Comparison of ENCODE assay signal across 1 fruit fly cellular context in genomic region chr3L:3058970-3059883, dm6.
TF ChIP-seq lines count a peak whose summit lies in the region.

No protein-coding gene starts in this region.

TF ChIP-seq in whole organism, embryonic, 481 proteins besides CTCF, POLR2A, EP300 and RAD21 (continued from another document):
- TF ChIP-seq CG15011 (GFP tag; optimal IDR thresholded peaks at IDR 0.05; lab: Kevin White, UChicago) (no peak), CG1603 (tag; optimal IDR thresholded peaks at IDR 0.05; lab: Kevin White, UChicago) (peak; percentile 1), abd-A (tag; optimal IDR thresholded peaks at IDR 0.05; lab: Kevin White, UChicago) (no peak), jumu (GFP tag; optimal IDR thresholded peaks at IDR 0.05; lab: Kevin White, UChicago) (no peak), CG2202 (tag; optimal IDR thresholded peaks at IDR 0.05; lab: Kevin White, UChicago) (no peak), CG3163 (GFP tag; optimal IDR thresholded peaks at IDR 0.05; lab: Kevin White, UChicago) (no peak), sima (GFP tag; optimal IDR thresholded peaks at IDR 0.05; lab: Kevin White, UChicago) (no peak), bsh (GFP tag; optimal IDR thresholded peaks at IDR 0.05; lab: Kevin White, UChicago) (peak in 1 of 2 experiments; percentile 49), CG2875 (GFP tag; optimal IDR thresholded peaks at IDR 0.05; lab: Kevin White, UChicago) (peak; percentile 19), croc (GFP tag; conservative IDR thresholded peaks at IDR 0.05; lab: Robert Waterston, UW) (no peak; the same call in 2 of the 3 replicates), tgo (GFP tag; IDR thresholded peaks at IDR 0.05; lab: Robert Waterston, UW) (no peak), CG11093 (GFP tag; IDR thresholded peaks at IDR 0.05; lab: Robert Waterston, UW) (no peak), Hr78 (GFP tag; optimal IDR thresholded peaks at IDR 0.05; lab: Kevin White, UChicago) (no peak), nmo (GFP tag; optimal IDR thresholded peaks at IDR 0.05; lab: Kevin White, UChicago) (peak; percentile 56), sens-2 (GFP tag; IDR thresholded peaks at IDR 0.05; lab: Robert Waterston, UW) (no peak), CG18476 (GFP tag; optimal IDR thresholded peaks at IDR 0.05; lab: Kevin White, UChicago) (no peak), Dad (GFP tag; optimal IDR thresholded peaks at IDR 0.05; lab: Kevin White, UChicago) (no peak), CG4282 (GFP tag; optimal IDR thresholded peaks at IDR 0.05; lab: Kevin White, UChicago) (no peak), CG9797 (GFP tag; optimal IDR thresholded peaks at IDR 0.05; lab: Kevin White, UChicago) (no peak), CG4424 (GFP tag; optimal IDR thresholded peaks at IDR 0.05; lab: Kevin White, UChicago) (peak; percentile 16), schlank (tag; optimal IDR thresholded peaks at IDR 0.05; lab: Kevin White, UChicago) (no peak), CG4730 (GFP tag; IDR thresholded peaks at IDR 0.05; lab: Robert Waterston, UW) (no peak), CG12155 (GFP tag; optimal IDR thresholded peaks at IDR 0.05; lab: Kevin White, UChicago) (no peak), Nf-YA (GFP tag; IDR thresholded peaks at IDR 0.05; lab: Robert Waterston, UW) (no peak), Blimp-1 (GFP tag; optimal IDR thresholded peaks at IDR 0.05; lab: Kevin White, UChicago) (peak; percentile 37), CG7556 (GFP tag; optimal IDR thresholded peaks at IDR 0.05; lab: Kevin White, UChicago) (peak; percentile 49), CG1792 (GFP tag; optimal IDR thresholded peaks at IDR 0.05; lab: Kevin White, UChicago) (no peak), CG12391 (tag; optimal IDR thresholded peaks at IDR 0.05; lab: Kevin White, UChicago) (peak; percentile 36), z (GFP tag; IDR thresholded peaks at IDR 0.05; lab: Robert Waterston, UW) (0 out of 3 replicates have a peak, but pooled peaks have one; percentile 8), eve (GFP tag; optimal IDR thresholded peaks at IDR 0.05; lab: Kevin White, UChicago) (no peak), fd3F (GFP tag; optimal IDR thresholded peaks at IDR 0.05; lab: Kevin White, UChicago) (no peak), kah (GFP tag; optimal IDR thresholded peaks at IDR 0.05; lab: Kevin White, UChicago) (peak; percentile 36), MTF-1 (GFP tag; optimal IDR thresholded peaks at IDR 0.05; lab: Kevin White, UChicago; ENCODE audit: borderline replicate concordance) (no peak), Hey (tag; optimal IDR thresholded peaks at IDR 0.05; lab: Kevin White, UChicago) (no peak), CG15601 (tag; optimal IDR thresholded peaks at IDR 0.05; lab: Kevin White, UChicago) (peak; percentile 11), br (optimal IDR thresholded peaks at IDR 0.05; lab: Kevin White, UChicago) (no peak), Asciz (GFP tag; optimal IDR thresholded peaks at IDR 0.05; lab: Kevin White, UChicago) (peak; percentile 25), CG14860 (GFP tag; IDR thresholded peaks at IDR 0.05; lab: Robert Waterston, UW; ENCODE audit: partially characterized antibody) (no peak), ac (GFP tag; optimal IDR thresholded peaks at IDR 0.05; lab: Kevin White, UChicago) (no peak), CHES-1-like (GFP tag; optimal IDR thresholded peaks at IDR 0.05; lab: Kevin White, UChicago) (no peak), Antp (GFP tag; optimal IDR thresholded peaks at IDR 0.05; lab: Kevin White, UChicago) (no peak), Ada2b (GFP tag; IDR thresholded peaks at IDR 0.05; lab: Robert Waterston, UW) (no peak), salm (tag; optimal IDR thresholded peaks at IDR 0.05; lab: Kevin White, UChicago) (no peak), Fer1 (GFP tag; optimal IDR thresholded peaks at IDR 0.05; lab: Kevin White, UChicago) (no peak), zf30C (GFP tag; optimal IDR thresholded peaks at IDR 0.05; lab: Kevin White, UChicago) (peak; percentile 87), gcm2 (GFP tag; optimal IDR thresholded peaks at IDR 0.05; lab: Kevin White, UChicago) (no peak), CG2889 (GFP tag; IDR thresholded peaks at IDR 0.05; lab: Robert Waterston, UW) (no peak), tin (GFP tag; optimal IDR thresholded peaks at IDR 0.05; lab: Kevin White, UChicago) (no peak), CG11504 (tag; optimal IDR thresholded peaks at IDR 0.05; lab: Kevin White, UChicago) (peak; percentile 42), seq (GFP tag; IDR thresholded peaks at IDR 0.05; lab: Robert Waterston, UW) (no peak), HmgZ (tag; optimal IDR thresholded peaks at IDR 0.05; lab: Kevin White, UChicago) (no peak), ken (GFP tag; IDR thresholded peaks at IDR 0.05; lab: Robert Waterston, UW) (no peak), zfh1 (GFP tag; IDR thresholded peaks at IDR 0.05; lab: Robert Waterston, UW) (no peak), row (GFP tag; IDR thresholded peaks at IDR 0.05; lab: Robert Waterston, UW) (peak; percentile 37), CG8089 (GFP tag; optimal IDR thresholded peaks at IDR 0.05; lab: Kevin White, UChicago) (no peak), bab2 (GFP tag; optimal IDR thresholded peaks at IDR 0.05; lab: Kevin White, UChicago) (peak; percentile 42), CG6654 (GFP tag; optimal IDR thresholded peaks at IDR 0.05; lab: Kevin White, UChicago) (no peak), grn (GFP tag; optimal IDR thresholded peaks at IDR 0.05; lab: Kevin White, UChicago) (no peak), Sox100B (GFP tag; optimal IDR thresholded peaks at IDR 0.05; lab: Kevin White, UChicago) (peak; percentile 62), Stat92E (GFP tag; optimal IDR thresholded peaks at IDR 0.05; lab: Kevin White, UChicago) (peak in 1 of 3 experiments; percentile 13), CG16863 (GFP tag; optimal IDR thresholded peaks at IDR 0.05; lab: Kevin White, UChicago) (no peak), caup (GFP tag; optimal IDR thresholded peaks at IDR 0.05; lab: Kevin White, UChicago; ENCODE audit: severe bottlenecking) (no peak), ERR (GFP tag; optimal IDR thresholded peaks at IDR 0.05; lab: Kevin White, UChicago) (no peak), Dref (GFP tag; IDR thresholded peaks at IDR 0.05; lab: Robert Waterston, UW) (no peak), gcm (GFP tag; optimal IDR thresholded peaks at IDR 0.05; lab: Kevin White, UChicago) (peak; percentile 81), CG33213 (GFP tag; optimal IDR thresholded peaks at IDR 0.05; lab: Kevin White, UChicago) (no peak), Elba2 (GFP tag; optimal IDR thresholded peaks at IDR 0.05; lab: Kevin White, UChicago) (no peak), jing (GFP tag; optimal IDR thresholded peaks at IDR 0.05; lab: Kevin White, UChicago) (no peak), CG3995 (GFP tag; optimal IDR thresholded peaks at IDR 0.05; lab: Kevin White, UChicago) (no peak), CG10565 (GFP tag; optimal IDR thresholded peaks at IDR 0.05; lab: Kevin White, UChicago) (no peak), lola (GFP tag; optimal IDR thresholded peaks at IDR 0.05; lab: Kevin White, UChicago) (peak in 1 of 3 experiments; percentile 58), CG7745 (tag; optimal IDR thresholded peaks at IDR 0.05; lab: Kevin White, UChicago) (no peak), run (tag; optimal IDR thresholded peaks at IDR 0.05; lab: Kevin White, UChicago) (no peak), vvl (GFP tag; IDR thresholded peaks at IDR 0.05; lab: Robert Waterston, UW) (0 out of 2 replicates have a peak, but pooled peaks have one; percentile 9), fd102C (GFP tag; optimal IDR thresholded peaks at IDR 0.05; lab: Kevin White, UChicago) (no peak), C15 (GFP tag; IDR thresholded peaks at IDR 0.05; lab: Robert Waterston, UW) (no peak), CG10209 (GFP tag; optimal IDR thresholded peaks at IDR 0.05; lab: Kevin White, UChicago) (peak; percentile 18), Ets97D (GFP tag; optimal IDR thresholded peaks at IDR 0.05; lab: Kevin White, UChicago) (no peak), CG4617 (GFP tag; optimal IDR thresholded peaks at IDR 0.05; lab: Kevin White, UChicago; ENCODE audit: borderline replicate concordance) (no peak), inv (GFP tag; IDR thresholded peaks at IDR 0.05; lab: Robert Waterston, UW; ENCODE audit: partially characterized antibody) (no peak), CG12219 (GFP tag; optimal IDR thresholded peaks at IDR 0.05; lab: Kevin White, UChicago) (no peak), Neu2 (GFP tag; optimal IDR thresholded peaks at IDR 0.05; lab: Kevin White, UChicago; ENCODE audit: borderline replicate concordance) (no peak), D19B (GFP tag; optimal IDR thresholded peaks at IDR 0.05; lab: Kevin White, UChicago) (no peak), CG13296 (GFP tag; optimal IDR thresholded peaks at IDR 0.05; lab: Kevin White, UChicago) (no peak), Ravus (GFP tag; IDR thresholded peaks at IDR 0.05; lab: Robert Waterston, UW) (no peak), unpg (GFP tag; optimal IDR thresholded peaks at IDR 0.05; lab: Kevin White, UChicago) (peak; percentile 40), Abd-B (GFP tag; optimal IDR thresholded peaks at IDR 0.05; lab: Kevin White, UChicago) (no peak), fd96Cb (tag; optimal IDR thresholded peaks at IDR 0.05; lab: Kevin White, UChicago) (peak; percentile 13), CG3281 (GFP tag; optimal IDR thresholded peaks at IDR 0.05; lab: Kevin White, UChicago) (no peak), CG10543 (GFP tag; optimal IDR thresholded peaks at IDR 0.05; lab: Kevin White, UChicago) (peak; percentile 20), unc-4 (GFP tag; IDR thresholded peaks at IDR 0.05; lab: Robert Waterston, UW; ENCODE audit: partially characterized antibody) (no peak), emc (GFP tag; optimal IDR thresholded peaks at IDR 0.05; lab: Kevin White, UChicago) (no peak), chm (GFP tag; IDR thresholded peaks at IDR 0.05; lab: Robert Waterston, UW) (no peak), mam (GFP tag; optimal IDR thresholded peaks at IDR 0.05; lab: Kevin White, UChicago) (no peak), cg (GFP tag; optimal IDR thresholded peaks at IDR 0.05; lab: Kevin White, UChicago) (no peak), D (optimal IDR thresholded peaks at IDR 0.05; lab: Kevin White, UChicago) (no peak), D (GFP tag; optimal IDR thresholded peaks at IDR 0.05; lab: Kevin White, UChicago) (peak; percentile 42), sc (optimal IDR thresholded peaks at IDR 0.05; lab: Kevin White, UChicago) (no peak), sc (GFP tag; optimal IDR thresholded peaks at IDR 0.05; lab: Kevin White, UChicago) (no peak), ap (GFP tag; IDR thresholded peaks at IDR 0.05; lab: Robert Waterston, UW) (no peak), sqz (GFP tag; optimal IDR thresholded peaks at IDR 0.05; lab: Kevin White, UChicago) (no peak), CG1647 (GFP tag; optimal IDR thresholded peaks at IDR 0.05; lab: Kevin White, UChicago) (no peak), Nf-YB (GFP tag; optimal IDR thresholded peaks at IDR 0.05; lab: Kevin White, UChicago) (peak; percentile 33), CG15073 (GFP tag; optimal IDR thresholded peaks at IDR 0.05; lab: Kevin White, UChicago) (no peak), Hr51 (GFP tag; optimal IDR thresholded peaks at IDR 0.05; lab: Kevin White, UChicago) (peak in 1 of 2 experiments; percentile 28), Spps (tag; optimal IDR thresholded peaks at IDR 0.05; lab: Kevin White, UChicago) (peak; percentile 22), Hsf (GFP tag; optimal IDR thresholded peaks at IDR 0.05; lab: Kevin White, UChicago) (peak; percentile 11), Dbx (GFP tag; IDR thresholded peaks at IDR 0.05; lab: Robert Waterston, UW) (no peak), shn (GFP tag; optimal IDR thresholded peaks at IDR 0.05; lab: Kevin White, UChicago) (no peak), cas (GFP tag; IDR thresholded peaks at IDR 0.05; lab: Robert Waterston, UW) (no peak), fu2 (GFP tag; optimal IDR thresholded peaks at IDR 0.05; lab: Kevin White, UChicago) (no peak), gsb-n (tag; optimal IDR thresholded peaks at IDR 0.05; lab: Kevin White, UChicago) (peak; percentile 47), CG1602 (GFP tag; optimal IDR thresholded peaks at IDR 0.05; lab: Kevin White, UChicago) (no peak), hb (GFP tag; IDR thresholded peaks at IDR 0.05; lab: Robert Waterston, UW; ENCODE audit: partially characterized antibody) (no peak), usp (GFP tag; optimal IDR thresholded peaks at IDR 0.05; lab: Kevin White, UChicago) (no peak), lmd (GFP tag; IDR thresholded peaks at IDR 0.05; lab: Robert Waterston, UW) (no peak), CG8478 (optimal IDR thresholded peaks at IDR 0.05; lab: Kevin White, UChicago) (no peak), CG11560 (tag; IDR thresholded peaks at IDR 0.05; lab: Robert Waterston, UW) (no peak)
TF ChIP-seq in whole organism, embryonic: peak in this region for 95.
